Worm (Caenorhabditis elegans) whole organism, L2 larva: Measurements from ENCODE around the gene C49F8.15.

ENCODE experiments used
- C34F6.9 ChIP-seq: fragments of 150-350 bp; optimal IDR thresholded peaks from 2 replicates; lab custom pipeline; 2014; ENCODE audit warnings: missing biosample characterization, missing genetic modification characterization
- F13H6.1 ChIP-seq: sonication (generic microtip); optimal IDR thresholded peaks from 2 replicates; lab custom pipeline; 2016; ENCODE audit warnings: missing genetic modification characterization, missing compliant biosample characterization
- R02D3.7 ChIP-seq: fragments of 150-350 bp; optimal IDR thresholded peaks from 2 replicates; lab custom pipeline; 2014; ENCODE audit warnings: missing biosample characterization, missing genetic modification characterization
- Y55F3AM.14 ChIP-seq: fragments of 200-800 bp; sonication (Bioruptor generic); optimal IDR thresholded peaks from 2 replicates; lab custom pipeline; 2018; ENCODE audit warnings: mild to moderate bottlenecking, missing genetic modification characterization, missing compliant biosample characterization
- ZK546.5 ChIP-seq: sonication (generic microtip); optimal IDR thresholded peaks from 2 replicates; lab custom pipeline; 2017; ENCODE audit warnings: missing biosample characterization, missing genetic modification characterization
- alr-1 ChIP-seq: fragments of 150-350 bp; optimal IDR thresholded peaks from 2 replicates; lab custom pipeline; 2014; ENCODE audit warnings: missing biosample characterization, missing genetic modification characterization
- aly-2 ChIP-seq: fragments of 150-350 bp; optimal IDR thresholded peaks from 2 replicates; lab custom pipeline; 2014; ENCODE audit warnings: missing biosample characterization, missing genetic modification characterization
- ama-1 ChIP-seq: fragments of 150-350 bp; optimal IDR thresholded peaks from 2 replicates; lab custom pipeline; 2018; ENCODE audit warnings: inconsistent platforms
- blmp-1 ChIP-seq: sonication (generic microtip); optimal IDR thresholded peaks from 2 replicates; lab custom pipeline; 2017; ENCODE audit warnings: missing genetic modification characterization, mild to moderate bottlenecking, missing compliant biosample characterization, antibody characterized with exemption, moderate library complexity; ENCODE audit not compliant: insufficient read depth
- ceh-16 ChIP-seq: fragments of 150-350 bp; optimal IDR thresholded peaks from 2 replicates; lab custom pipeline; 2014; ENCODE audit warnings: missing biosample characterization, missing genetic modification characterization
- ceh-82 ChIP-seq: fragments of 150-350 bp; optimal IDR thresholded peaks from 2 replicates; lab custom pipeline; 2014; ENCODE audit warnings: missing biosample characterization, missing genetic modification characterization
- crh-2 ChIP-seq: sonication (generic microtip); optimal IDR thresholded peaks from 2 replicates; lab custom pipeline; 2017; ENCODE audit warnings: missing biosample characterization, missing genetic modification characterization
- dmd-4 ChIP-seq: sonication (generic microtip); optimal IDR thresholded peaks from 2 replicates; lab custom pipeline; 2017; ENCODE audit warnings: missing biosample characterization, missing genetic modification characterization
- egl-27 ChIP-seq: sonication (generic microtip); optimal IDR thresholded peaks from 3 replicates; lab custom pipeline; 2017; ENCODE audit warnings: missing biosample characterization, missing genetic modification reagents, missing genetic modification characterization
- elt-1 ChIP-seq: fragments of 150-350 bp; optimal IDR thresholded peaks from 2 replicates; lab custom pipeline; 2014; ENCODE audit warnings: missing biosample characterization, missing genetic modification characterization
- elt-3 ChIP-seq: sonication (generic microtip); optimal IDR thresholded peaks from 2 replicates; lab custom pipeline; 2017; ENCODE audit warnings: missing biosample characterization, missing genetic modification characterization
- fos-1 ChIP-seq: fragments of 150-350 bp; optimal IDR thresholded peaks from 2 replicates; lab custom pipeline; 2014; ENCODE audit warnings: missing biosample characterization, missing genetic modification characterization
- gmeb-1 ChIP-seq: fragments of 150-350 bp; optimal IDR thresholded peaks from 2 replicates; lab custom pipeline; 2014; ENCODE audit warnings: missing biosample characterization, missing genetic modification characterization
- lin-11 ChIP-seq: fragments of 150-350 bp; sonication (generic microtip); optimal IDR thresholded peaks from 2 replicates; lab custom pipeline; 2014; ENCODE audit warnings: missing biosample characterization, missing genetic modification characterization, inconsistent platforms, mixed read lengths
- lin-13 ChIP-seq: fragments of 150-350 bp; optimal IDR thresholded peaks from 2 replicates; lab custom pipeline; 2014; ENCODE audit warnings: missing biosample characterization, missing genetic modification reagents, missing genetic modification characterization
- lin-39 ChIP-seq: fragments of 150-350 bp; optimal IDR thresholded peaks from 2 replicates; lab custom pipeline; 2014; ENCODE audit warnings: missing biosample characterization, missing genetic modification reagents, missing genetic modification characterization
- lsy-2 ChIP-seq, 2 experiments: fragments of 150-350 bp in 1 of 2; sonication (generic microtip) in 1 of 2; optimal IDR thresholded peaks; 2 replicates each; lab custom pipeline; 2014 to 2017; ENCODE audit warnings: missing biosample characterization in 2 of 2, missing genetic modification characterization in 2 of 2
- mab-5 ChIP-seq: fragments of 150-350 bp; optimal IDR thresholded peaks from 2 replicates; lab custom pipeline; 2014; ENCODE audit warnings: missing biosample characterization, missing genetic modification characterization
- mbf-1 ChIP-seq: sonication (generic microtip); optimal IDR thresholded peaks from 2 replicates; lab custom pipeline; 2017; ENCODE audit warnings: missing biosample characterization, missing genetic modification characterization
- mdl-1 ChIP-seq, 2 experiments: fragments of 150-350 bp in 1 of 2; sonication (generic microtip) in 1 of 2; optimal IDR thresholded peaks; 2 replicates each; lab custom pipeline; 2017; ENCODE audit warnings: missing biosample characterization in 2 of 2, missing genetic modification characterization in 2 of 2
- nhr-10 ChIP-seq: sonication (generic microtip); optimal IDR thresholded peaks from 2 replicates; lab custom pipeline; 2017; ENCODE audit warnings: missing biosample characterization, missing genetic modification characterization
- nhr-11 ChIP-seq: fragments of 150-350 bp; optimal IDR thresholded peaks from 2 replicates; lab custom pipeline; 2014; ENCODE audit warnings: missing biosample characterization, missing genetic modification characterization
- nhr-12 ChIP-seq: fragments of 150-350 bp; optimal IDR thresholded peaks from 2 replicates; lab custom pipeline; 2014; ENCODE audit warnings: missing biosample characterization, missing genetic modification characterization
- nhr-129 ChIP-seq: fragments of 150-350 bp; optimal IDR thresholded peaks from 2 replicates; lab custom pipeline; 2014; ENCODE audit warnings: missing biosample characterization, missing genetic modification characterization
- nhr-21 ChIP-seq: fragments of 150-350 bp; optimal IDR thresholded peaks from 2 replicates; lab custom pipeline; 2014; ENCODE audit warnings: missing biosample characterization, missing genetic modification characterization
- nhr-23 ChIP-seq: fragments of 150-350 bp; optimal IDR thresholded peaks from 2 replicates; lab custom pipeline; 2014; ENCODE audit warnings: missing biosample characterization, missing genetic modification reagents, missing genetic modification characterization
- nhr-237 ChIP-seq: fragments of 150-350 bp; optimal IDR thresholded peaks from 2 replicates; lab custom pipeline; 2014; ENCODE audit warnings: missing biosample characterization, missing genetic modification characterization
- nhr-25 ChIP-seq: fragments of 150-350 bp; sonication (generic microtip); optimal IDR thresholded peaks from 3 replicates; lab custom pipeline; 2014; ENCODE audit warnings: missing biosample characterization, missing genetic modification characterization
- nhr-6 ChIP-seq: fragments of 150-350 bp; optimal IDR thresholded peaks from 2 replicates; lab custom pipeline; 2014; ENCODE audit warnings: missing biosample characterization, missing genetic modification characterization
- nhr-77 ChIP-seq: fragments of 150-350 bp; optimal IDR thresholded peaks from 2 replicates; lab custom pipeline; 2014; ENCODE audit warnings: missing biosample characterization, missing genetic modification characterization
- peb-1 ChIP-seq: fragments of 150-350 bp; optimal IDR thresholded peaks from 2 replicates; lab custom pipeline; 2014; ENCODE audit warnings: missing biosample characterization, missing genetic modification characterization
- sem-4 ChIP-seq: fragments of 150-350 bp; optimal IDR thresholded peaks from 2 replicates; lab custom pipeline; 2014; ENCODE audit warnings: missing biosample characterization, missing genetic modification reagents, missing genetic modification characterization
- skn-1 ChIP-seq: sonication (generic microtip); optimal IDR thresholded peaks from 2 replicates; lab custom pipeline; 2017; ENCODE audit warnings: missing biosample characterization, missing genetic modification characterization
- sma-3 ChIP-seq: sonication (generic microtip); optimal IDR thresholded peaks from 2 replicates; lab custom pipeline; 2016; ENCODE audit warnings: missing genetic modification reagents, missing genetic modification characterization, missing compliant biosample characterization
- sma-9 ChIP-seq, 2 experiments: fragments of 150-350 bp in 1 of 2; sonication (generic microtip) in 1 of 2; optimal IDR thresholded peaks; 2 replicates each; lab custom pipeline; 2014 to 2016; ENCODE audit warnings: missing genetic modification characterization in 2 of 2, mild to moderate bottlenecking in 1 of 2, missing biosample characterization in 1 of 2, missing compliant biosample characterization in 1 of 2, missing genetic modification reagents in 1 of 2, moderate library complexity in 1 of 2
- snpc-4 ChIP-seq: fragments of 150-350 bp; optimal IDR thresholded peaks from 2 replicates; lab custom pipeline; 2014; ENCODE audit warnings: missing biosample characterization, missing genetic modification characterization
- unc-39 ChIP-seq: fragments of 150-350 bp; optimal IDR thresholded peaks from 2 replicates; lab custom pipeline; 2014; ENCODE audit warnings: missing biosample characterization, missing genetic modification characterization
- unc-55 ChIP-seq: fragments of 150-350 bp; sonication (generic microtip); optimal IDR thresholded peaks from 3 replicates; lab custom pipeline; 2014; ENCODE audit warnings: missing biosample characterization, missing genetic modification reagents, missing genetic modification characterization
- unc-62 ChIP-seq: fragments of 150-350 bp; optimal IDR thresholded peaks from 2 replicates; lab custom pipeline; 2014; ENCODE audit warnings: missing biosample characterization, missing genetic modification reagents, missing genetic modification characterization
- zag-1 ChIP-seq: fragments of 150-350 bp; optimal IDR thresholded peaks from 2 replicates; lab custom pipeline; 2014; ENCODE audit warnings: missing biosample characterization, missing genetic modification characterization
- ztf-1 ChIP-seq: fragments of 200-800 bp; sonication (Bioruptor generic); conservative IDR thresholded peaks from 2 replicates; pipeline ENCODE4 v1.3.6; 2022; ENCODE audit warnings: missing genetic modification characterization, missing compliant biosample characterization
- ztf-11 ChIP-seq: sonication (generic microtip); optimal IDR thresholded peaks from 2 replicates; lab custom pipeline; 2017; ENCODE audit warnings: missing biosample characterization, missing genetic modification characterization
- ztf-4 ChIP-seq: fragments of 150-350 bp; optimal IDR thresholded peaks from 2 replicates; lab custom pipeline; 2014; ENCODE audit warnings: missing biosample characterization, missing genetic modification characterization

C49F8.15 gene

DNA sequence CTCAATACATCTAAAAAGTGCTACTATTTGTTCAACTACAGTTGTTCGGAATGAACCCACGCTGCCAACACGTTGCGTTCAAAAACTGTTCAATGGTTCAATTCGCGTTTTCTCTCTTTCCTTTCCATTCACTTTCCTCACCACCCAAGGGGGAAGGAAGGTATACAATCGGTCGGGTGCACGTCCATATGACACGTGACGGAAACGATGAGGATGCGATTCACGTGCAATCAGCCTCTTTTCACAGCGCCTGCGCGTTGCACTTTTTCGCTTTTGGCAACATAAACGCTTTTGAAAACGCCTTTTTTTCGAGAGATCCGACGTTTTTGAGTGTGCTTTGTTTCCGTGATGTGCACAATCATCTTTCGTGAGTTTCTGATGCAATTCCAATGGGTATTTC, 3.8 kb downstream of the C49F8.15 start (continued):
- peak; percentile 96 for TF ChIP-seq egl-27
- TF ChIP-seq C34F6.9 (tag; lab: Kevin White, UChicago), result peak; percentile 79
- TF ChIP-seq skn-1 (tag; lab: Kevin White, UChicago), result peak; percentile 32
- TF ChIP-seq fos-1, result peak; percentile 76
- peak; percentile 97 for TF ChIP-seq nhr-21
- peak; percentile 96 for TF ChIP-seq nhr-25 (tag; lab: Kevin White, UChicago)
- TF ChIP-seq ama-1 (lab: Kevin White, UChicago), result no peak
- peak; percentile 89 for TF ChIP-seq sma-3

DNA sequence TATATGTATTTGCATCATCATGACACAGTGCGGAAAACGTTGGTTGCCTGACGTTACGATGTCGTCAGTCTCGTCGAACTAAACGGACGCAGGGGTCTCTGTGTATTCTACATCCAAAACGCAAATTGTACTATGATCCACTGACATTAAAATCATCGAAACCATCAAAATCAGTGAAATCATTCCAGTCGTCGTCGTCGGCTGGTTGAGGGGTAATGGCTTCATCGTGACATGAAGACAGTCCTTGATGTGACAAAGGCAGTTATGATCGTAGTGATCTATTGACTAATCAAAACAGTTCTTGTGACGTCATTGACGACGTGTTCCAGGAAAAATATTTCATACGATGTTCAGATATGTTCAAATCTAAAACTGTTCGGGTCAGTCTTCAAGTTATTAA, 4.7 kb downstream of the C49F8.15 start:
- TF ChIP-seq nhr-21 (peak; percentile 80), nhr-25 (tag; lab: Kevin White, UChicago) (peak; percentile 54), sem-4 (tag; lab: Kevin White, UChicago) (peak; percentile 32), ZK546.5 (no peak), sma-9 (GFP tag; optimal IDR thresholded peaks at IDR 0.05; lab: Kevin White, UChicago) (peak; percentile 41), sma-9 (tag; optimal IDR thresholded peaks at IDR 0.05; lab: Kevin White, UChicago) (no peak), blmp-1 (tag; lab: Kevin White, UChicago) (peak; percentile 38), zag-1 (no peak), nhr-129 (tag; lab: Kevin White, UChicago) (peak; percentile 68)

DNA sequence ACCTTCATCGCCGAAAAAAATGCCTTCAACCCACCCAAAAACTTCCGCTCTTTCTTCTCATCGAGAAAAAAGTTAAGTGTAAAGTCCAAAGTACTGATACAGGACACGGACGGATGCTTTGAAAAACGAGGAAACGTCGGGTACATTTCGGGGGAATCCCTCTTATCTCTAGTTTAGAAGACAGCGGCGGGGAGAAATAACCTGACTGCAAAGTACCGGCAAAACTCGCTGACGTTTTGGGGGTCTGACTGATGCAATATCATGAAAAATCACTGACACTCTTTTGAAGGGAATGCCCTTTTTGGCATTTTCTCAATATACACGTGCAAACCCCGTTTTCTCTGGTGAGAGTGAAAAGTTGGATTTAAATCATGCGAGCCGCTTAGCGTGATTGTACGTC, 5.9 kb downstream of the C49F8.15 start:
- TF ChIP-seq mab-5 (tag; lab: Kevin White, UChicago) (no peak), unc-62 (GFP tag; lab: Kevin White, UChicago) (no peak), nhr-129 (tag; lab: Kevin White, UChicago) (peak; percentile 88), nhr-25 (tag; lab: Kevin White, UChicago) (peak; percentile 86), Y55F3AM.14 (peak; percentile 54), ztf-4 (tag; lab: Kevin White, UChicago) (peak; percentile 34), ceh-82 (tag; lab: Kevin White, UChicago) (no peak), elt-1 (tag; lab: Kevin White, UChicago) (no peak), nhr-11 (no peak), ZK546.5 (no peak), mbf-1 (tag; lab: Kevin White, UChicago) (no peak), alr-1 (no peak), unc-55 (GFP tag; lab: Kevin White, UChicago) (no peak), fos-1 (peak; percentile 83), C34F6.9 (tag; lab: Kevin White, UChicago) (no peak), peb-1 (tag; lab: Kevin White, UChicago) (no peak), nhr-10 (tag; lab: Kevin White, UChicago) (no peak), lin-11 (tag; lab: Kevin White, UChicago) (peak; percentile 11), elt-3 (tag; lab: Kevin White, UChicago) (no peak), nhr-6 (tag; lab: Kevin White, UChicago) (peak; percentile 29), F13H6.1 (tag; lab: Kevin White, UChicago) (peak; percentile 86), ama-1 (lab: Kevin White, UChicago) (no peak), aly-2 (no peak), unc-39 (tag; lab: Kevin White, UChicago) (no peak), egl-27 (peak; percentile 77), nhr-23 (no peak), nhr-21 (peak; percentile 93), nhr-237 (no peak), sma-9 (GFP tag; optimal IDR thresholded peaks at IDR 0.05; lab: Kevin White, UChicago) (peak; percentile 99), sma-9 (tag; optimal IDR thresholded peaks at IDR 0.05; lab: Kevin White, UChicago) (no peak), nhr-77 (tag; lab: Kevin White, UChicago) (no peak), R02D3.7 (tag; lab: Kevin White, UChicago) (no peak), lin-13 (peak; percentile 46), mdl-1 (tag; optimal IDR thresholded peaks at IDR 0.05; lab: Kevin White, UChicago) (peak; percentile 71 to 84), sma-3 (peak; percentile 84), skn-1 (tag; lab: Kevin White, UChicago) (no peak), ztf-1 (GFP tag; lab: Robert Waterston, UW) (no peak), nhr-12 (tag; lab: Kevin White, UChicago) (no peak), lsy-2 (tag; optimal IDR thresholded peaks at IDR 0.05; lab: Kevin White, UChicago) (peak in 1 of 2 experiments; percentile 59), lin-39 (no peak), snpc-4 (no peak), dmd-4 (tag; lab: Kevin White, UChicago) (no peak), blmp-1 (tag; lab: Kevin White, UChicago) (peak; percentile 83), zag-1 (no peak), crh-2 (peak; percentile 82), ceh-16 (no peak), ztf-11 (no peak), sem-4 (tag; lab: Kevin White, UChicago) (peak; percentile 73), gmeb-1 (tag; lab: Kevin White, UChicago) (peak; percentile 2)
